Worm (Caenorhabditis elegans) whole organism, midembryonic: ENCODE data around the gene W07E11.1.

Experiments used
- cog-1 ChIP-seq: sonication (generic microtip); optimal IDR thresholded peaks from 2 replicates; lab custom pipeline; 2016; ENCODE audit warnings: missing genetic modification characterization, missing compliant biosample characterization
- med-1 ChIP-seq: sonication (generic microtip); optimal IDR thresholded peaks from 2 replicates; lab custom pipeline; 2017; ENCODE audit warnings: missing genetic modification characterization, mild to moderate bottlenecking, missing compliant biosample characterization, antibody characterized with exemption, missing genetic modification reagents; ENCODE audit not compliant: insufficient read depth
- ref-1 ChIP-seq: fragments of 200-800 bp; sonication (Bioruptor generic); conservative IDR thresholded peaks from 2 replicates; pipeline ENCODE4 v1.3.6; 2022; ENCODE audit warnings: missing genetic modification reagents, missing genetic modification characterization, missing compliant biosample characterization
- tab-1 ChIP-seq: fragments of 200-800 bp; sonication (Bioruptor generic); IDR thresholded peaks from 2 replicates; pipeline ENCODE4 v1.3.6; 2022; ENCODE audit warnings: missing genetic modification characterization, missing compliant biosample characterization
- ztf-23 ChIP-seq: fragments of 200-800 bp; sonication (Bioruptor generic); IDR thresholded peaks from 2 replicates; pipeline ENCODE4 v1.3.6; 2022; ENCODE audit warnings: missing genetic modification reagents, missing genetic modification characterization, missing compliant biosample characterization

- TF ChIP-seq ztf-23 (no peak), tab-1 (GFP tag; lab: Robert Waterston, UW) (no peak), med-1 (GFP tag; lab: Kevin White, UChicago) (no peak), cog-1 (no peak), ref-1 (GFP tag; lab: Robert Waterston, UW) (no peak)
Observed at ce11 chrX:10124338-10124737, 39.9 kb downstream of the W07E11.1 start.
